Fruit fly (Drosophila melanogaster) whole organism, embryonic: ENCODE measurements around the gene CG5644.

Experiments
- Abd-B ChIP-seq: fragments of 200-800 bp; sonication (Bioruptor generic); optimal IDR thresholded peaks from 2 replicates; lab custom pipeline; 2018; ENCODE audit warnings: missing biosample characterization, mild to moderate bottlenecking, missing genetic modification characterization, moderate library complexity
- C15 ChIP-seq: fragments of 200-800 bp; sonication (Bioruptor generic); IDR thresholded peaks from 3 replicates; pipeline ENCODE4 v1.3.6; 2022; ENCODE audit warnings: missing biosample characterization, missing genetic modification characterization
- CG10147 ChIP-seq: fragments of 200-800 bp; sonication (Bioruptor generic); optimal IDR thresholded peaks from 2 replicates; lab custom pipeline; 2019; ENCODE audit warnings: missing biosample characterization, mild to moderate bottlenecking, missing genetic modification characterization, moderate library complexity
- CG10543 ChIP-seq: fragments of 200-800 bp; sonication (Bioruptor generic); optimal IDR thresholded peaks from 3 replicates; lab custom pipeline; 2017; ENCODE audit warnings: missing biosample characterization, mild to moderate bottlenecking, missing genetic modification characterization, moderate library complexity
- CG10959 ChIP-seq: fragments of 200-800 bp; sonication (Bioruptor generic); IDR thresholded peaks from 2 replicates; pipeline ENCODE4 v1.3.6; 2022; ENCODE audit warnings: missing biosample characterization, missing genetic modification characterization
- CG11398 ChIP-seq: fragments of 200-800 bp; sonication (Bioruptor generic); optimal IDR thresholded peaks from 2 replicates; lab custom pipeline; 2016; ENCODE audit warnings: missing biosample characterization, missing genetic modification characterization
- CG14050 ChIP-seq: fragments of 200-800 bp; sonication (Bioruptor generic); IDR thresholded peaks from 3 replicates; pipeline ENCODE4 v1.3.6; 2022; ENCODE audit warnings: missing biosample characterization, missing genetic modification characterization
- CG15011 ChIP-seq: fragments of 200-800 bp; sonication (Bioruptor generic); optimal IDR thresholded peaks from 3 replicates; lab custom pipeline; 2018; ENCODE audit warnings: missing biosample characterization, mild to moderate bottlenecking, missing genetic modification characterization
- CG15514 ChIP-seq: fragments of 200-800 bp; sonication (Bioruptor generic); optimal IDR thresholded peaks from 3 replicates; lab custom pipeline; 2017; ENCODE audit warnings: missing biosample characterization, missing genetic modification characterization, mild to moderate bottlenecking, moderate library complexity, missing genetic modification reagents
- CG1832 ChIP-seq: fragments of 200-800 bp; sonication (Bioruptor generic); optimal IDR thresholded peaks from 2 replicates; lab custom pipeline; 2017; ENCODE audit warnings: missing biosample characterization, mild to moderate bottlenecking, missing genetic modification characterization, inconsistent platforms
- CG30020 ChIP-seq: fragments of 200-800 bp; optimal IDR thresholded peaks from 2 replicates; lab custom pipeline; 2019; ENCODE audit warnings: missing biosample characterization, mild to moderate bottlenecking, missing genetic modification characterization, moderate library complexity
- CG31224 ChIP-seq: fragments of 200-800 bp; sonication (Bioruptor generic); IDR thresholded peaks from 2 replicates; pipeline ENCODE4 v1.3.6; 2022; ENCODE audit warnings: missing biosample characterization, missing genetic modification characterization
- CG3281 ChIP-seq: fragments of 200-800 bp; sonication (Bioruptor generic); optimal IDR thresholded peaks from 3 replicates; lab custom pipeline; 2017; ENCODE audit warnings: missing biosample characterization, mild to moderate bottlenecking, missing genetic modification characterization
- CG6791 ChIP-seq: fragments of 200-800 bp; sonication (Bioruptor generic); IDR thresholded peaks from 3 replicates; pipeline ENCODE4 v1.3.6; 2022; ENCODE audit warnings: missing biosample characterization, missing genetic modification characterization; ENCODE audit not compliant: partially characterized antibody
- CG7928 ChIP-seq: fragments of 200-800 bp; sonication (Bioruptor generic); optimal IDR thresholded peaks from 2 replicates; lab custom pipeline; 2017; ENCODE audit warnings: missing biosample characterization, mild to moderate bottlenecking, missing genetic modification characterization
- CG8290 ChIP-seq, 3 experiments: fragments of 200-800 bp; sonication (Bioruptor generic); optimal IDR thresholded peaks; 2 replicates each; lab custom pipeline; 2016 to 2019; ENCODE audit warnings: missing biosample characterization in 3 of 3, missing genetic modification characterization in 3 of 3, mild to moderate bottlenecking in 2 of 3, moderate library complexity in 1 of 3
- Dek ChIP-seq: fragments of 200-800 bp; sonication (Bioruptor generic); optimal IDR thresholded peaks from 3 replicates; lab custom pipeline; 2019; ENCODE audit warnings: missing biosample characterization, mild to moderate bottlenecking, missing genetic modification characterization, moderate library complexity
- Dp ChIP-seq: fragments of 200-800 bp; sonication (Bioruptor generic); optimal IDR thresholded peaks from 2 replicates; lab custom pipeline; 2018; ENCODE audit warnings: missing biosample characterization, mild to moderate bottlenecking, missing genetic modification characterization, moderate library complexity
- E2f2 ChIP-seq: fragments of 200-800 bp; sonication (Bioruptor generic); IDR thresholded peaks from 2 replicates; pipeline ENCODE4 v1.3.6; 2022; ENCODE audit warnings: missing biosample characterization, missing genetic modification characterization
- Eip74EF ChIP-seq, 2 experiments: fragments of 200-800 bp in 1 of 2; fragments of >200 bp in 1 of 2; sonication (Bioruptor generic) in 1 of 2; optimal IDR thresholded peaks; 2 replicates each; lab custom pipeline; 2017 to 2019; ENCODE audit warnings: missing biosample characterization in 2 of 2, missing genetic modification characterization in 2 of 2, mild to moderate bottlenecking in 1 of 2, moderate library complexity in 1 of 2
- Ets65A ChIP-seq: fragments of 200-800 bp; sonication (Bioruptor generic); peaks from one replicate; lab custom pipeline; 2016; ENCODE audit warnings: missing biosample characterization, missing genetic modification characterization
- Fer1 ChIP-seq: fragments of 200-800 bp; sonication (Bioruptor generic); optimal IDR thresholded peaks from 2 replicates; lab custom pipeline; 2017; ENCODE audit warnings: missing biosample characterization, mild to moderate bottlenecking, missing genetic modification characterization
- MBD-R2 ChIP-seq: fragments of 200-800 bp; sonication (Bioruptor generic); IDR thresholded peaks from 2 replicates; pipeline ENCODE4 v1.3.6; 2022; ENCODE audit warnings: missing biosample characterization, missing genetic modification characterization
- PHDP ChIP-seq: fragments of 200-800 bp; sonication (Bioruptor generic); optimal IDR thresholded peaks from 3 replicates; lab custom pipeline; 2018; ENCODE audit warnings: missing biosample characterization, mild to moderate bottlenecking, missing genetic modification characterization, moderate library complexity
- Scr ChIP-seq: fragments of 200-800 bp; sonication (Bioruptor generic); IDR thresholded peaks from 2 replicates; pipeline ENCODE4 v1.3.6; 2022; ENCODE audit warnings: missing biosample characterization, missing genetic modification characterization; ENCODE audit not compliant: partially characterized antibody
- az2 ChIP-seq: fragments of 200-800 bp; sonication (Bioruptor generic); optimal IDR thresholded peaks from 3 replicates; lab custom pipeline; 2016; ENCODE audit warnings: missing biosample characterization, missing genetic modification characterization
- chinmo ChIP-seq: fragments of 200-800 bp; sonication (Bioruptor generic); IDR thresholded peaks from 4 replicates; pipeline ENCODE4 v1.3.6; 2022; ENCODE audit warnings: missing biosample characterization, missing genetic modification characterization; ENCODE audit not compliant: partially characterized antibody
- crp ChIP-seq, 2 experiments: fragments of 200-800 bp; sonication (Bioruptor generic); optimal IDR thresholded peaks; 2 replicates in 1 of 2; 3 replicates in 1 of 2; lab custom pipeline; 2017; ENCODE audit warnings: missing biosample characterization in 2 of 2, missing genetic modification characterization in 2 of 2, mild to moderate bottlenecking in 1 of 2, moderate library complexity in 1 of 2
- ems ChIP-seq: fragments of 200-800 bp; sonication (Bioruptor generic); optimal IDR thresholded peaks from 3 replicates; lab custom pipeline; 2016; ENCODE audit warnings: missing biosample characterization, missing genetic modification characterization
- ewg ChIP-seq: fragments of 200-800 bp; sonication (Bioruptor generic); optimal IDR thresholded peaks from 3 replicates; lab custom pipeline; 2017; ENCODE audit warnings: mild to moderate bottlenecking, missing biosample characterization, missing genetic modification reagents, missing genetic modification characterization
- ham ChIP-seq: fragments of 200-800 bp; sonication (Bioruptor generic); IDR thresholded peaks from 2 replicates; pipeline ENCODE4 v1.3.6; 2022; ENCODE audit warnings: missing biosample characterization, missing genetic modification characterization
- her ChIP-seq: fragments of 200-800 bp; sonication (Bioruptor generic); optimal IDR thresholded peaks from 2 replicates; lab custom pipeline; 2016; ENCODE audit warnings: missing biosample characterization, missing genetic modification characterization
- lilli ChIP-seq: fragments of 200-800 bp; sonication (Bioruptor generic); optimal IDR thresholded peaks from 3 replicates; lab custom pipeline; 2016; ENCODE audit warnings: missing biosample characterization, missing genetic modification characterization
- onecut ChIP-seq: fragments of 200-800 bp; sonication (Bioruptor generic); IDR thresholded peaks from 2 replicates; pipeline ENCODE4 v1.3.6; 2022; ENCODE audit warnings: missing biosample characterization, missing genetic modification characterization
- pzg ChIP-seq: fragments of 200-800 bp; sonication (Bioruptor generic); optimal IDR thresholded peaks from 3 replicates; lab custom pipeline; 2018; ENCODE audit warnings: missing biosample characterization, mild to moderate bottlenecking, missing genetic modification characterization, moderate library complexity
- schlank ChIP-seq: fragments of 200-800 bp; sonication (Bioruptor generic); optimal IDR thresholded peaks from 2 replicates; lab custom pipeline; 2018; ENCODE audit warnings: missing biosample characterization, mild to moderate bottlenecking, missing genetic modification characterization
- sim ChIP-seq: fragments of 200-800 bp; sonication (Bioruptor generic); IDR thresholded peaks from 2 replicates; pipeline ENCODE4 v1.3.6; 2022; ENCODE audit warnings: missing biosample characterization, missing genetic modification characterization
- sna ChIP-seq: fragments of 200-800 bp; sonication (Bioruptor generic); IDR thresholded peaks from 2 replicates; pipeline ENCODE4 v1.3.6; 2022; ENCODE audit warnings: missing biosample characterization, missing genetic modification characterization; ENCODE audit not compliant: partially characterized antibody
- sqz ChIP-seq: fragments of 200-800 bp; sonication (Bioruptor generic); optimal IDR thresholded peaks from 3 replicates; lab custom pipeline; 2018; ENCODE audit warnings: missing biosample characterization, mild to moderate bottlenecking, missing genetic modification characterization
- z ChIP-seq: fragments of 200-800 bp; sonication (Bioruptor generic); IDR thresholded peaks from 3 replicates; pipeline ENCODE4 v1.3.6; 2022; ENCODE audit warnings: missing biosample characterization, missing genetic modification characterization

CG5644 gene

DNA sequence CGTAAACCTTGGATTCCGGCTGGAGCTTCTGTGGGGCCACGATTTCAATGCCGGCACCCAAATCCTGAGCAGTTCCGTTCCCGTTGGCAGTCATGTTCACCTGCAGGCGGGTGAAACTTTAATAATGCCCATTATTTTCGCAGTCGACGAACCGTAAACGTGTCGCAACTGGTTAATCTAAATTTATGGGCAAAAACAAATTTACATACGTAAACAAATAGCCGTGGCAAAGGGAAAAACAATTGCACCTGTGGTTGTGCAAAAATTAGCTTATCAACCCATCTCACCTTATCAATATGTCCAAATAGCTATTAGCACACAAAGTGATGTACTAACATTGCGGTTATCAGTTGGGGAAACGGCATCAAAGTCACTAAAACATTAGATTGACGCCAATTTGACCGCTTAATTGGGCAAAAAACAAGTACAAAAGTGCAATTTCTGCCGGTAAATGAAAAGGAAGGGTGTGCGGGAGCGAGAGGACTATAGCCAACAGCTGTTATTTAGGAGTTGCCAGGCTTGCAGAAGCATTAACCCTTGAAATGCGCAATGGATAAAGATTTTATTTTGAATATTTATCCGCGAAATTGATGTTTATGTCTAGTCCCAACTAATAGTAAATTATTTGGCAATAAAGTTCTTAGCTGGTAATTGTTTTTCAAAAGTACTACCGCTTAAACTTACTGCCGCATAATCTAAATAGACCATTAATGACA is 5.6 kb upstream of the CG5644 start:
- TF ChIP-seq CG30020 (tag; lab: Kevin White, UChicago): no peak
- TF ChIP-seq Dp (GFP tag; lab: Kevin White, UChicago): peak; percentile 47
- peak; percentile 8 for TF ChIP-seq ewg (GFP tag; lab: Kevin White, UChicago)
- TF ChIP-seq CG1832 (GFP tag; lab: Kevin White, UChicago): peak; percentile 4
- no peak for TF ChIP-seq CG3281 (GFP tag; lab: Kevin White, UChicago)
- TF ChIP-seq ham (GFP tag; lab: Robert Waterston, UW): no peak
- no peak for TF ChIP-seq sna
- no peak for TF ChIP-seq schlank
- TF ChIP-seq CG15514: no peak
- TF ChIP-seq onecut (GFP tag; lab: Robert Waterston, UW): no peak
- no peak for TF ChIP-seq Dek
- TF ChIP-seq CG6791: no peak
- no peak for TF ChIP-seq CG10147
- TF ChIP-seq ems (GFP tag; lab: Kevin White, UChicago): no peak
- no peak for TF ChIP-seq sqz
- no peak for TF ChIP-seq Scr (GFP tag; lab: Robert Waterston, UW)
- peak; percentile 6 for TF ChIP-seq pzg (GFP tag; lab: Kevin White, UChicago)
- TF ChIP-seq CG10959: peak; percentile 84
- peak; percentile 37; the same call in 1 of the 2 replicates for TF ChIP-seq MBD-R2
- TF ChIP-seq E2f2 (GFP tag; lab: Robert Waterston, UW): peak; percentile 48
- TF ChIP-seq crp (GFP tag; optimal IDR thresholded peaks at IDR 0.05; lab: Kevin White, UChicago): peak; percentile 26 to 82
- TF ChIP-seq CG14050 (GFP tag; lab: Robert Waterston, UW): no peak

DNA sequence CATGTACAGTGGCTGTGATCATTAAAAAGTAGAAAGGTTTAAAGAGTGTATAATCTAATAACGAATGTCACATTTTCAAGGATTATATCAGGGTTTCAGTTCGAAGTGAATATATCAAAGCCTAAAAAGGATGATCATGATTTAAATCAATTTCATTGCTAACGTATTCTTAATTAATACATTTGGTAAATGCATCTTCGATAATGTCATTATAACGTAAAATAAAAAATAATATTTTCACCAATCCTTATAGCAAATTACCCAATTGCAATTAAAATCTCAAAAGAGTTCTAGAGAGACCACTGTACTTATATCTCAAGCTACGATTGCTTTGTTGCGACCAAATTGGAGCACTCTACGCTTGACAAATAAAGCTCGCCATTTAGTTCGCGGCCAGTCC is 2.4 kb upstream of the CG5644 start:
- TF ChIP-seq CG7928 (GFP tag; lab: Kevin White, UChicago): no peak
- no peak for TF ChIP-seq CG10543 (GFP tag; lab: Kevin White, UChicago)
- no peak for TF ChIP-seq CG8290 (GFP tag; optimal IDR thresholded peaks at IDR 0.05; lab: Kevin White, UChicago)
- no peak for TF ChIP-seq CG8290 (tag; optimal IDR thresholded peaks at IDR 0.05; lab: Kevin White, UChicago)
- no peak for TF ChIP-seq CG31224
- TF ChIP-seq C15 (GFP tag; lab: Robert Waterston, UW): no peak
- no peak for TF ChIP-seq Eip74EF (GFP tag; optimal IDR thresholded peaks at IDR 0.05; lab: Kevin White, UChicago)
- TF ChIP-seq Abd-B (GFP tag; lab: Kevin White, UChicago): no peak
- no peak for TF ChIP-seq CG11398 (GFP tag; lab: Kevin White, UChicago)
- no peak for TF ChIP-seq Dp (GFP tag; lab: Kevin White, UChicago)
- TF ChIP-seq PHDP: no peak
- no peak for TF ChIP-seq Fer1
- TF ChIP-seq sim: no peak
- TF ChIP-seq, all 482 proteins: peak for 0

DNA sequence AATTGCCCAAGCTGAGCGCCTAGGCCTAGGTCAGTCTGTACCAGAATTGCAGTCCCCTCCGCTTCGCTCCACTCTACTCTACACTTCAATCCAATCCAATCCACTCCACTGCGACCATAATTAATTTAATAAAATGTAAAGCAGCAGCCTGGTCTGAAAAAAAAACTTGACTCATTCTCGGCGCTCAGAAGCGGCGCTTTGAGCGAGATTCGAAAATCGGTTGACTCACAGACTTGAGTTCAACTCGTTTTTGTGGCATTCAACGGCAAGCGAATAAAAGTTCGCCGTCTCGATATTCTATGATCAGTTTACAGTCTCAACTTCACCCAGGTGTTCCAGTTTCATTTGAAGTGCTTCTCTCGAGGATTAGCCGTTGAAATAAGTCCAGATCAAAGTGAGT is 1.8 kb upstream of the CG5644 start, which contains the start of gene CG13314:
TSS of gene CG13314 (plus strand) at position 301 of the 400 bp plus-strand sequence.
- no peak for TF ChIP-seq her (GFP tag; lab: Kevin White, UChicago)
- TF ChIP-seq Ets65A (GFP tag; lab: Kevin White, UChicago): no peak
- peak; percentile 88 for TF ChIP-seq z (GFP tag; lab: Robert Waterston, UW)
- TF ChIP-seq chinmo (GFP tag; lab: Robert Waterston, UW): 0 out of 4 replicates have a peak, but pooled peaks have one; percentile 47
- no peak for TF ChIP-seq lilli (GFP tag; lab: Kevin White, UChicago)
- TF ChIP-seq CG31224: 0 out of 2 replicates have a peak, but pooled peaks have one; percentile 12
- no peak for TF ChIP-seq CG15011 (GFP tag; lab: Kevin White, UChicago)
- no peak for TF ChIP-seq az2 (GFP tag; lab: Kevin White, UChicago)
